Worm (Caenorhabditis elegans): ENCODE measurements around the gene srxa-4.

Gene srxa-4

ce11 chrV:7409599-7409998, 10.7 kb upstream of the srxa-4 start, which contains the start of gene R13D7.2:
TSS of gene R13D7.2 (plus strand) at chrV:7409899.
- TF ChIP-seq ztf-16 (tag; optimal IDR thresholded peaks at IDR 0.05), result no peak
- no peak for TF ChIP-seq C38D4.7 (GFP tag; optimal IDR thresholded peaks at IDR 0.05)
- no peak for TF ChIP-seq pqm-1 (tag; optimal IDR thresholded peaks at IDR 0.05)
- TF ChIP-seq hlh-30 (tag; optimal IDR thresholded peaks at IDR 0.05; ENCODE audit: insufficient read depth), result no peak
- TF ChIP-seq nhr-11 (tag; optimal IDR thresholded peaks at IDR 0.05), result no peak
- no peak for TF ChIP-seq C08G9.2 (tag; optimal IDR thresholded peaks at IDR 0.05)
- TF ChIP-seq ceh-18 (tag; optimal IDR thresholded peaks at IDR 0.05), result no peak
- TF ChIP-seq ceh-2 (tag; optimal IDR thresholded peaks at IDR 0.05), result no peak
- no peak for TF ChIP-seq pat-9 (tag; optimal IDR thresholded peaks at IDR 0.05)
- TF ChIP-seq madf-2 (tag; optimal IDR thresholded peaks at IDR 0.05), result no peak
- no peak for TF ChIP-seq elt-4 (tag; optimal IDR thresholded peaks at IDR 0.05)
- TF ChIP-seq ceh-22 (tag; optimal IDR thresholded peaks at IDR 0.05), result no peak
- no peak for TF ChIP-seq unc-42 (tag; optimal IDR thresholded peaks at IDR 0.05)

- TF ChIP-seq lim-6 (tag; optimal IDR thresholded peaks at IDR 0.05) (no peak), ceh-31 (tag; optimal IDR thresholded peaks at IDR 0.05) (no peak), hlh-15 (tag; optimal IDR thresholded peaks at IDR 0.05) (no peak), pax-1 (tag; optimal IDR thresholded peaks at IDR 0.05) (no peak), pha-4 (tag; optimal IDR thresholded peaks at IDR 0.05) (no peak), ceh-19 (GFP tag; optimal IDR thresholded peaks at IDR 0.05) (no peak), gmeb-2 (tag; optimal IDR thresholded peaks at IDR 0.05) (no peak), dve-1 (tag; optimal IDR thresholded peaks at IDR 0.05) (no peak), ahr-1 (tag; optimal IDR thresholded peaks at IDR 0.05) (no peak), odd-2 (tag; optimal IDR thresholded peaks at IDR 0.05) (no peak), elt-2 (tag; optimal IDR thresholded peaks at IDR 0.05) (no peak), sdc-2 (tag; optimal IDR thresholded peaks at IDR 0.05) (no peak), sox-2 (GFP tag; IDR thresholded peaks at IDR 0.05) (no peak)
Measured at ce11 chrV:7411695-7412094, 8.6 kb upstream of the srxa-4 start, which contains the start of gene str-41. TSS of gene str-41 (plus strand) at chrV:7411995.

ce11 chrV:7413107-7413774, 7.0 kb upstream of the srxa-4 start, which contains the start of gene F18E3.11:
TSS of gene F18E3.11 (plus strand) at chrV:7413482.
- no peak for TF ChIP-seq ceh-30 (tag; optimal IDR thresholded peaks at IDR 0.05)
- no peak for TF ChIP-seq ztf-16 (tag; optimal IDR thresholded peaks at IDR 0.05)
- no peak for TF ChIP-seq fkh-10 (GFP tag; optimal IDR thresholded peaks at IDR 0.05)
- no peak for TF ChIP-seq eyg-1 (tag; optimal IDR thresholded peaks at IDR 0.05)
- TF ChIP-seq lin-11 (tag; optimal IDR thresholded peaks at IDR 0.05), result no peak
- no peak for TF ChIP-seq C08G9.2 (tag; optimal IDR thresholded peaks at IDR 0.05)
- TF ChIP-seq hlh-13 (GFP tag; optimal IDR thresholded peaks at IDR 0.05), result no peak

ce11 chrV:7414909-7415308, 5.4 kb upstream of the srxa-4 start, which contains the start of gene F18E3.12:
TSS of gene F18E3.12 (plus strand) at chrV:7414985.
- no peak for TF ChIP-seq elt-4 (tag; optimal IDR thresholded peaks at IDR 0.05)
- TF ChIP-seq hlh-15 (tag; optimal IDR thresholded peaks at IDR 0.05), result no peak
- no peak for TF ChIP-seq unc-42 (tag; optimal IDR thresholded peaks at IDR 0.05)
- TF ChIP-seq ceh-34 (tag; optimal IDR thresholded peaks at IDR 0.05), result no peak

ce11 chrV:7415780-7416428, 4.4 kb upstream of the srxa-4 start, which contains the start of gene F18E3.13:
TSS of gene F18E3.13 (plus strand) at chrV:7416164.
- TF ChIP-seq pha-2 (tag; optimal IDR thresholded peaks at IDR 0.05), result no peak
- no peak for TF ChIP-seq hlh-6 (tag; optimal IDR thresholded peaks at IDR 0.05)
- no peak for TF ChIP-seq ceh-22 (tag; optimal IDR thresholded peaks at IDR 0.05)
- no peak for TF ChIP-seq zip-5 (tag; optimal IDR thresholded peaks at IDR 0.05)
- TF ChIP-seq nhr-11 (tag; optimal IDR thresholded peaks at IDR 0.05), result no peak
- TF ChIP-seq rnt-1 (tag; optimal IDR thresholded peaks at IDR 0.05), result no peak
- TF ChIP-seq ztf-16 (tag; optimal IDR thresholded peaks at IDR 0.05), result no peak

Data from whole organism, late embryonic.